Fruit fly (Drosophila melanogaster) whole organism, adult: ENCODE measurements around the gene CG5440.

Source experiments
- CG11617 ChIP-seq: fragments of 200-800 bp; sonication (Bioruptor generic); optimal IDR thresholded peaks from 2 replicates; lab custom pipeline; 2017; ENCODE audit warnings: mild to moderate bottlenecking, missing biosample characterization, missing genetic modification reagents, missing genetic modification characterization
- CG12768 ChIP-seq: fragments of 200-800 bp; sonication (Bioruptor generic); optimal IDR thresholded peaks from 2 replicates; lab custom pipeline; 2017; ENCODE audit warnings: missing biosample characterization, missing genetic modification characterization, mild to moderate bottlenecking, moderate library complexity, missing genetic modification reagents
- CG14711 ChIP-seq: fragments of 200-800 bp; sonication (Bioruptor generic); optimal IDR thresholded peaks from 2 replicates; lab custom pipeline; 2018; ENCODE audit warnings: missing biosample characterization, mild to moderate bottlenecking, missing genetic modification characterization, moderate library complexity
- CG7045 ChIP-seq: fragments of 200-800 bp; sonication (Bioruptor generic); optimal IDR thresholded peaks from 2 replicates; lab custom pipeline; 2017; ENCODE audit warnings: missing biosample characterization, mild to moderate bottlenecking, missing genetic modification characterization
- bab1 ChIP-seq: fragments of 200-800 bp; sonication (Bioruptor generic); optimal IDR thresholded peaks from 3 replicates; lab custom pipeline; 2019; ENCODE audit warnings: missing biosample characterization, mild to moderate bottlenecking, missing genetic modification characterization, moderate library complexity
- kay ChIP-seq: fragments of 200-800 bp; sonication (Bioruptor generic); peaks from one replicate; lab custom pipeline; 2016; ENCODE audit warnings: missing biosample characterization, missing genetic modification characterization, borderline replicate concordance
- ovo ChIP-seq: fragments of 200-800 bp; sonication (Bioruptor generic); optimal IDR thresholded peaks from 2 replicates; lab custom pipeline; 2016; ENCODE audit warnings: missing biosample characterization, missing genetic modification characterization
- tj ChIP-seq: fragments of 200-800 bp; sonication (Bioruptor generic); optimal IDR thresholded peaks from 3 replicates; lab custom pipeline; 2017; ENCODE audit warnings: missing biosample characterization, mild to moderate bottlenecking, missing genetic modification characterization, moderate library complexity
- toe ChIP-seq: fragments of 200-800 bp; sonication (Bioruptor generic); optimal IDR thresholded peaks from 2 replicates; lab custom pipeline; 2016; ENCODE audit warnings: missing biosample characterization, missing genetic modification characterization

- TF ChIP-seq toe = no peak
- TF ChIP-seq CG7045 (GFP tag; lab: Kevin White, UChicago) = peak; percentile 16
- TF ChIP-seq CG14711 = no peak
- no peak for TF ChIP-seq tj (GFP tag; lab: Kevin White, UChicago)
- no peak for TF ChIP-seq CG12768 (GFP tag; lab: Kevin White, UChicago)
- no peak for TF ChIP-seq ovo (GFP tag; lab: Kevin White, UChicago)
- TF ChIP-seq CG11617 (GFP tag; lab: Kevin White, UChicago) = no peak
- TF ChIP-seq kay (GFP tag; lab: Kevin White, UChicago) = no peak
- TF ChIP-seq bab1 = no peak
Measured at dm6 chr2L:1361771-1362632, 28.1 kb downstream of the CG5440 start, which contains the start of gene NLaz.
